Fruit fly (Drosophila melanogaster) whole organism, prepupa: ENCODE measurements around the gene Tpi.
A peak's percentile ranks its signal among the peaks of the same experiment; 100 is the strongest.

ENCODE experiments used
- Blimp-1 ChIP-seq: fragments of 200-800 bp; sonication (Bioruptor generic); optimal IDR thresholded peaks from 3 replicates; lab custom pipeline; 2017; ENCODE audit warnings: missing biosample characterization, missing genetic modification characterization, mild to moderate bottlenecking, moderate library complexity, missing genetic modification reagents
- CG10631 ChIP-seq: fragments of 200-800 bp; sonication (Bioruptor generic); optimal IDR thresholded peaks from 2 replicates; lab custom pipeline; 2016; ENCODE audit warnings: missing biosample characterization, missing genetic modification characterization
- CG10669 ChIP-seq: fragments of 200-800 bp; sonication (Bioruptor generic); optimal IDR thresholded peaks from 3 replicates; lab custom pipeline; 2018; ENCODE audit warnings: missing biosample characterization, mild to moderate bottlenecking, missing genetic modification characterization, moderate library complexity
- CG11294 ChIP-seq: fragments of 200-800 bp; sonication (Bioruptor generic); IDR thresholded peaks from 2 replicates; pipeline ENCODE4 v1.3.6; 2022; ENCODE audit warnings: missing biosample characterization, missing genetic modification characterization
- CG11762 ChIP-seq: fragments of 200-800 bp; sonication (Bioruptor generic); optimal IDR thresholded peaks from 3 replicates; lab custom pipeline; 2016; ENCODE audit warnings: missing biosample characterization, missing genetic modification characterization; ENCODE audit not compliant: insufficient read depth
- CG11902 ChIP-seq: fragments of 200-800 bp; sonication (Bioruptor generic); optimal IDR thresholded peaks from 3 replicates; lab custom pipeline; 2016; ENCODE audit warnings: missing biosample characterization, missing genetic modification characterization
- CG15336 ChIP-seq: fragments of 200-800 bp; sonication (Bioruptor generic); IDR thresholded peaks from 2 replicates; pipeline ENCODE4 v1.3.6; 2022; ENCODE audit warnings: missing biosample characterization, missing genetic modification characterization
- CG1621 ChIP-seq: fragments of 200-800 bp; sonication (Bioruptor generic); optimal IDR thresholded peaks from 3 replicates; lab custom pipeline; 2018; ENCODE audit warnings: missing biosample characterization, mild to moderate bottlenecking, missing genetic modification characterization
- CG16779 ChIP-seq: fragments of 200-800 bp; sonication (Bioruptor generic); optimal IDR thresholded peaks from 3 replicates; lab custom pipeline; 2017; ENCODE audit warnings: missing biosample characterization, mild to moderate bottlenecking, missing genetic modification characterization
- CG3032 ChIP-seq: fragments of 200-800 bp; optimal IDR thresholded peaks from 2 replicates; lab custom pipeline; 2019; ENCODE audit warnings: missing biosample characterization, mild to moderate bottlenecking, missing genetic modification characterization, moderate library complexity
- CG31627 ChIP-seq: fragments of 200-800 bp; sonication (Bioruptor generic); optimal IDR thresholded peaks from 3 replicates; lab custom pipeline; 2016; ENCODE audit warnings: missing biosample characterization, missing genetic modification characterization
- CG34406 ChIP-seq: fragments of 200-800 bp; sonication (Bioruptor generic); optimal IDR thresholded peaks from 3 replicates; lab custom pipeline; 2016; ENCODE audit warnings: missing biosample characterization, missing genetic modification characterization
- CG3919 ChIP-seq: fragments of 200-800 bp; sonication (Bioruptor generic); optimal IDR thresholded peaks from 3 replicates; lab custom pipeline; 2016; ENCODE audit warnings: missing biosample characterization, missing genetic modification characterization
- CG4318 ChIP-seq: fragments of 200-800 bp; sonication (Bioruptor generic); optimal IDR thresholded peaks from 3 replicates; lab custom pipeline; 2017; ENCODE audit warnings: missing biosample characterization, mild to moderate bottlenecking, missing genetic modification characterization
- CG6163 ChIP-seq: fragments of 200-800 bp; sonication (Bioruptor generic); IDR thresholded peaks from 3 replicates; pipeline ENCODE4 v1.3.6; 2022; ENCODE audit warnings: missing biosample characterization, missing genetic modification characterization
- CG6276 ChIP-seq: fragments of 200-800 bp; sonication (Bioruptor generic); optimal IDR thresholded peaks from 2 replicates; lab custom pipeline; 2017; ENCODE audit warnings: missing biosample characterization, mild to moderate bottlenecking, missing genetic modification characterization
- CG6792 ChIP-seq: fragments of 200-800 bp; sonication (Bioruptor generic); optimal IDR thresholded peaks from 3 replicates; lab custom pipeline; 2016; ENCODE audit warnings: missing biosample characterization, missing genetic modification characterization
- CG6808 ChIP-seq: fragments of 200-800 bp; sonication (Bioruptor generic); optimal IDR thresholded peaks from 3 replicates; lab custom pipeline; 2017; ENCODE audit warnings: missing biosample characterization, missing genetic modification characterization, mild to moderate bottlenecking, moderate library complexity, missing genetic modification reagents
- CG6854 ChIP-seq: fragments of 200-800 bp; sonication (Bioruptor generic); optimal IDR thresholded peaks from 2 replicates; lab custom pipeline; 2017; ENCODE audit warnings: missing biosample characterization, mild to moderate bottlenecking, missing genetic modification characterization
- CG8119 ChIP-seq: fragments of 200-800 bp; sonication (Bioruptor generic); IDR thresholded peaks from 3 replicates; pipeline ENCODE4 v1.3.6; 2022; ENCODE audit warnings: missing biosample characterization, missing genetic modification characterization
- CG8319 ChIP-seq: fragments of 200-800 bp; sonication (Bioruptor generic); optimal IDR thresholded peaks from 3 replicates; lab custom pipeline; 2016; ENCODE audit warnings: missing biosample characterization, missing genetic modification characterization
- CG8632 ChIP-seq: fragments of 200-800 bp; sonication (Bioruptor generic); optimal IDR thresholded peaks from 3 replicates; lab custom pipeline; 2016; ENCODE audit warnings: missing biosample characterization, missing genetic modification characterization
- CG9139 ChIP-seq: fragments of 200-800 bp; sonication (Bioruptor generic); optimal IDR thresholded peaks from 3 replicates; lab custom pipeline; 2017; ENCODE audit warnings: missing biosample characterization, mild to moderate bottlenecking, missing genetic modification characterization
- Eip75B ChIP-seq: fragments of 200-800 bp; sonication (Bioruptor generic); optimal IDR thresholded peaks from 3 replicates; lab custom pipeline; 2016; ENCODE audit warnings: missing biosample characterization, missing genetic modification characterization
- Eip78C ChIP-seq: fragments of 200-800 bp; sonication (Bioruptor generic); peaks from one replicate; lab custom pipeline; 2016; ENCODE audit warnings: missing biosample characterization, missing genetic modification characterization
- Ets21C ChIP-seq: fragments of 200-800 bp; sonication (Bioruptor generic); optimal IDR thresholded peaks from 3 replicates; lab custom pipeline; 2016; ENCODE audit warnings: missing biosample characterization, missing genetic modification characterization
- Ets96B ChIP-seq: fragments of 200-800 bp; optimal IDR thresholded peaks from 2 replicates; lab custom pipeline; 2019; ENCODE audit warnings: missing biosample characterization, mild to moderate bottlenecking, missing genetic modification characterization, moderate library complexity
- Gug ChIP-seq: fragments of 200-800 bp; sonication (Bioruptor generic); IDR thresholded peaks from 2 replicates; pipeline ENCODE4 v1.3.6; 2022; ENCODE audit warnings: missing biosample characterization, missing genetic modification characterization
- Hr38 ChIP-seq: sonication (Bioruptor generic); optimal IDR thresholded peaks from 2 replicates; lab custom pipeline; 2016; ENCODE audit warnings: missing biosample characterization, missing genetic modification characterization
- Hr39 ChIP-seq: fragments of 200-800 bp; sonication (Bioruptor generic); optimal IDR thresholded peaks from 2 replicates; lab custom pipeline; 2016; ENCODE audit warnings: missing biosample characterization, missing genetic modification characterization
- Hr4 ChIP-seq: fragments of 200-800 bp; sonication (Bioruptor generic); optimal IDR thresholded peaks from 3 replicates; lab custom pipeline; 2016; ENCODE audit warnings: missing biosample characterization, missing genetic modification characterization
- Met ChIP-seq: fragments of 200-800 bp; sonication (Bioruptor generic); optimal IDR thresholded peaks from 3 replicates; lab custom pipeline; 2016; ENCODE audit warnings: missing biosample characterization, missing genetic modification characterization
- OdsH ChIP-seq: fragments of 200-800 bp; sonication (Bioruptor generic); optimal IDR thresholded peaks from 3 replicates; lab custom pipeline; 2016; ENCODE audit warnings: missing biosample characterization, missing genetic modification characterization
- Smox ChIP-seq: fragments of 200-800 bp; sonication (Bioruptor generic); optimal IDR thresholded peaks from 3 replicates; lab custom pipeline; 2016; ENCODE audit warnings: missing biosample characterization, missing genetic modification characterization
- Sox102F ChIP-seq: fragments of 200-800 bp; sonication (Bioruptor generic); optimal IDR thresholded peaks from 2 replicates; lab custom pipeline; 2016; ENCODE audit warnings: missing biosample characterization, mild to moderate bottlenecking, missing genetic modification characterization
- Sox14 ChIP-seq: fragments of 200-800 bp; sonication (Bioruptor generic); optimal IDR thresholded peaks from 3 replicates; lab custom pipeline; 2016; ENCODE audit warnings: missing biosample characterization, missing genetic modification characterization
- Sox15 ChIP-seq: fragments of 200-800 bp; sonication (Bioruptor generic); optimal IDR thresholded peaks from 3 replicates; lab custom pipeline; 2016; ENCODE audit warnings: missing biosample characterization, missing genetic modification characterization
- achi ChIP-seq: fragments of 200-800 bp; sonication (Bioruptor generic); optimal IDR thresholded peaks from 3 replicates; lab custom pipeline; 2016; ENCODE audit warnings: missing biosample characterization, missing genetic modification characterization
- acj6 ChIP-seq: fragments of 200-800 bp; sonication (Bioruptor generic); optimal IDR thresholded peaks from 3 replicates; lab custom pipeline; 2016; ENCODE audit warnings: missing biosample characterization, missing genetic modification characterization
- cyc ChIP-seq: fragments of 200-800 bp; sonication (Bioruptor generic); optimal IDR thresholded peaks from 3 replicates; lab custom pipeline; 2016; ENCODE audit warnings: missing biosample characterization, missing genetic modification characterization
- dac ChIP-seq: fragments of 200-800 bp; sonication (Bioruptor generic); optimal IDR thresholded peaks from 2 replicates; lab custom pipeline; 2017; ENCODE audit warnings: missing biosample characterization, mild to moderate bottlenecking, missing genetic modification characterization
- eg ChIP-seq: fragments of 200-800 bp; sonication (Bioruptor generic); IDR thresholded peaks from 3 replicates; pipeline ENCODE4 v1.3.6; 2022; ENCODE audit warnings: missing biosample characterization, missing genetic modification characterization
- esn ChIP-seq: fragments of 200-800 bp; sonication (Bioruptor generic); optimal IDR thresholded peaks from 2 replicates; lab custom pipeline; 2016; ENCODE audit warnings: missing biosample characterization, mild to moderate bottlenecking, missing genetic modification characterization, moderate library complexity
- fkh ChIP-seq: fragments of 200-800 bp; sonication (Bioruptor generic); optimal IDR thresholded peaks from 3 replicates; lab custom pipeline; 2017; ENCODE audit warnings: missing biosample characterization, mild to moderate bottlenecking, missing genetic modification characterization, moderate library complexity
- lz ChIP-seq: fragments of 200-800 bp; sonication (Bioruptor generic); optimal IDR thresholded peaks from 3 replicates; lab custom pipeline; 2016; ENCODE audit warnings: missing biosample characterization, missing genetic modification characterization
- net ChIP-seq: fragments of 200-800 bp; sonication (Bioruptor generic); optimal IDR thresholded peaks from 3 replicates; lab custom pipeline; 2016; ENCODE audit warnings: missing biosample characterization, missing genetic modification characterization
- pdm3 ChIP-seq: fragments of 200-800 bp; sonication (Bioruptor generic); optimal IDR thresholded peaks from 3 replicates; lab custom pipeline; 2016; ENCODE audit warnings: missing biosample characterization, missing genetic modification characterization
- salr ChIP-seq, 2 experiments: fragments of 200-800 bp; sonication (Bioruptor generic); optimal IDR thresholded peaks; 3 replicates each; lab custom pipeline; 2016 to 2018; ENCODE audit warnings: missing biosample characterization in 2 of 2, missing genetic modification characterization in 2 of 2, mild to moderate bottlenecking in 1 of 2
- spab ChIP-seq: fragments of 200-800 bp; sonication (Bioruptor generic); optimal IDR thresholded peaks from 2 replicates; lab custom pipeline; 2017; ENCODE audit warnings: missing biosample characterization, mild to moderate bottlenecking, missing genetic modification characterization, missing genetic modification reagents
- ss ChIP-seq, 2 experiments: fragments of 200-800 bp; sonication (Bioruptor generic); optimal IDR thresholded peaks; 2 replicates in 1 of 2; 3 replicates in 1 of 2; lab custom pipeline; 2017 to 2018; ENCODE audit warnings: mild to moderate bottlenecking in 2 of 2, missing biosample characterization in 2 of 2, missing genetic modification characterization in 2 of 2, moderate library complexity in 1 of 2
- svp ChIP-seq: fragments of 200-800 bp; sonication (Bioruptor generic); peaks from one replicate; lab custom pipeline; 2016; ENCODE audit warnings: missing biosample characterization, missing genetic modification characterization
- topi ChIP-seq: fragments of 200-800 bp; sonication (Bioruptor generic); optimal IDR thresholded peaks from 3 replicates; lab custom pipeline; 2016; ENCODE audit warnings: missing biosample characterization, missing genetic modification characterization
- vri ChIP-seq: fragments of 200-800 bp; sonication (Bioruptor generic); optimal IDR thresholded peaks from 3 replicates; lab custom pipeline; 2016; ENCODE audit warnings: missing biosample characterization, mild to moderate bottlenecking, missing genetic modification characterization

The Tpi gene

dm6 chr3R:30083215-30083614 is 51.2 kb downstream of the Tpi start:
- no peak for TF ChIP-seq CG6808
- TF ChIP-seq Ets96B (tag; lab: Kevin White, UChicago) = no peak
- TF ChIP-seq eg (GFP tag; lab: Robert Waterston, UW) = 0 out of 3 replicates have a peak, but pooled peaks have one; percentile 42
- peak; percentile 32 for TF ChIP-seq lz (GFP tag; lab: Kevin White, UChicago)
- peak; percentile 55 for TF ChIP-seq cyc (GFP tag; lab: Kevin White, UChicago)
- TF ChIP-seq CG6163 (GFP tag; lab: Robert Waterston, UW) = no peak
- no peak for TF ChIP-seq CG9139
- peak; percentile 8 for TF ChIP-seq acj6 (GFP tag; lab: Kevin White, UChicago)
- no peak for TF ChIP-seq CG1621 (tag; lab: Kevin White, UChicago)
- TF ChIP-seq CG8319 (GFP tag; lab: Kevin White, UChicago) = no peak
- peak; percentile 14 for TF ChIP-seq CG34406 (GFP tag; lab: Kevin White, UChicago)
- TF ChIP-seq esn (GFP tag; lab: Kevin White, UChicago) = peak; percentile 50
- TF ChIP-seq CG10669 = no peak
- TF ChIP-seq CG4318 (GFP tag; lab: Kevin White, UChicago) = no peak
- peak; percentile 45 for TF ChIP-seq Smox (GFP tag; lab: Kevin White, UChicago)
- TF ChIP-seq Hr39 = peak; percentile 61
- TF ChIP-seq CG3919 (GFP tag; lab: Kevin White, UChicago) = peak; percentile 32
- TF ChIP-seq dac (GFP tag; lab: Kevin White, UChicago) = no peak
- no peak for TF ChIP-seq CG10631 (GFP tag; lab: Kevin White, UChicago)
- TF ChIP-seq CG31627 (GFP tag; lab: Kevin White, UChicago) = peak; percentile 63
- no peak for TF ChIP-seq CG6792 (GFP tag; lab: Kevin White, UChicago)
- TF ChIP-seq CG15336 = no peak
- TF ChIP-seq CG8632 (GFP tag; lab: Kevin White, UChicago) = peak; percentile 13
- peak; percentile 18 for TF ChIP-seq OdsH (GFP tag; lab: Kevin White, UChicago)
- TF ChIP-seq CG6276 (GFP tag; lab: Kevin White, UChicago) = no peak
- peak; percentile 11 for TF ChIP-seq pdm3
- TF ChIP-seq achi (GFP tag; lab: Kevin White, UChicago) = no peak
- TF ChIP-seq Sox15 = no peak
- TF ChIP-seq topi (GFP tag; lab: Kevin White, UChicago) = peak; percentile 64
- no peak for TF ChIP-seq CG16779
- TF ChIP-seq CG11902 = peak; percentile 14
- peak; percentile 70 for TF ChIP-seq svp
- TF ChIP-seq net (GFP tag; lab: Kevin White, UChicago) = no peak
- peak; percentile 69 for TF ChIP-seq Eip78C
- TF ChIP-seq CG11294 (GFP tag; lab: Robert Waterston, UW) = no peak; the same call in 1 of the 2 replicates
- no peak for TF ChIP-seq Met (GFP tag; lab: Kevin White, UChicago)
- TF ChIP-seq Eip75B = no peak
- no peak for TF ChIP-seq vri (GFP tag; lab: Kevin White, UChicago)
- no peak for TF ChIP-seq spab (GFP tag; lab: Kevin White, UChicago)
- peak; percentile 22 for TF ChIP-seq Ets21C
- no peak for TF ChIP-seq salr (GFP tag; optimal IDR thresholded peaks at IDR 0.05; lab: Kevin White, UChicago)
- TF ChIP-seq ss (GFP tag; optimal IDR thresholded peaks at IDR 0.05; lab: Kevin White, UChicago) = no peak
- TF ChIP-seq CG11762 (GFP tag; lab: Kevin White, UChicago) = no peak
- no peak for TF ChIP-seq CG3032 (tag; lab: Kevin White, UChicago)
- TF ChIP-seq Blimp-1 (GFP tag; lab: Kevin White, UChicago) = no peak
- no peak for TF ChIP-seq Hr38
- TF ChIP-seq CG6854 (GFP tag; lab: Kevin White, UChicago) = no peak
- peak; percentile 16 for TF ChIP-seq Sox14 (GFP tag; lab: Kevin White, UChicago)
- TF ChIP-seq Sox102F = peak; percentile 23
- TF ChIP-seq fkh = no peak
- no peak for TF ChIP-seq Gug (GFP tag; lab: Robert Waterston, UW)
- peak; percentile 15 for TF ChIP-seq Hr4 (GFP tag; lab: Kevin White, UChicago)
- TF ChIP-seq CG8119 (GFP tag; lab: Robert Waterston, UW) = no peak
